Worm (Caenorhabditis elegans): Measurements from ENCODE around the gene col-159.

DNA sequence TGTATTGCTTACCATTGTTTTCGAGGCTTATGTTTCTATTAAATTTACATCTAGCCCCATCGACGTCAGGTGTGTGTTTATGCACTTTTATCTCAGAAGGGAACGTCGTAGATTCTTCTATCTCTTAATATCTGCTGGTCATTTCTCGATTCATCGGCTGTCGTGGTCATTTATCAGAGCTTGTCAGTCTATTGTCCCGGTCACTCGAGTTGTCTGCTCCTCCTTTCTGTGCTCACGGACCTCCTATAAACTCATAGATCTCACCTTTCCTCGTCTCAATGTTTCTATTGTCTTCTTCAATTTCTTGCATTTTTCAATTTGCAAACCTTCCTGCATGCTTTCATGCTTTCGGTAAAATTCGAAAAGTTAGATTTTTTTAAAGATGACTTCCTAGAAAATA, 47.8 kb downstream of the col-159 start:
- TF ChIP-seq ama-1 (optimal IDR thresholded peaks at IDR 0.05) = no peak
- no peak for TF ChIP-seq zag-1 (tag; optimal IDR thresholded peaks at IDR 0.05)
- TF ChIP-seq blmp-1 (tag; optimal IDR thresholded peaks at IDR 0.05; ENCODE audit: insufficient read depth) = no peak
- no peak for TF ChIP-seq lin-39 (tag; optimal IDR thresholded peaks at IDR 0.05)
- TF ChIP-seq lsy-2 (tag; optimal IDR thresholded peaks at IDR 0.05) = no peak
- TF ChIP-seq skn-1 (tag; optimal IDR thresholded peaks at IDR 0.05) = no peak
- TF ChIP-seq nhr-11 (tag; optimal IDR thresholded peaks at IDR 0.05) = no peak
- TF ChIP-seq unc-62 (GFP tag; optimal IDR thresholded peaks at IDR 0.05) = no peak
- TF ChIP-seq mdl-1 (tag; optimal IDR thresholded peaks at IDR 0.05) = no peak
- no peak for TF ChIP-seq ztf-11 (tag; optimal IDR thresholded peaks at IDR 0.05)
- no peak for TF ChIP-seq sma-3 (GFP tag; optimal IDR thresholded peaks at IDR 0.05)
- no peak for TF ChIP-seq gmeb-1 (tag; optimal IDR thresholded peaks at IDR 0.05)
- TF ChIP-seq nhr-23 (tag; optimal IDR thresholded peaks at IDR 0.05) = no peak

Measured in whole organism, L2 larva.